Fruit fly (Drosophila melanogaster): Measurements from ENCODE around the gene CG3792.

CG3792 gene

dm6 chr2L:4976988-4977551, at the start of gene CG3792, which contains the start of gene Gmd (continued):
- peak; percentile 84 for TF ChIP-seq inv (GFP tag; IDR thresholded peaks at IDR 0.05; ENCODE audit: partially characterized antibody)
- peak; percentile 89 for TF ChIP-seq ewg (GFP tag; optimal IDR thresholded peaks at IDR 0.05)
- TF ChIP-seq Elba2 (GFP tag; optimal IDR thresholded peaks at IDR 0.05), result peak; percentile 90
- no peak for TF ChIP-seq CG7745 (tag; optimal IDR thresholded peaks at IDR 0.05)
- TF ChIP-seq Mad (GFP tag; optimal IDR thresholded peaks at IDR 0.05), result peak; percentile 90
- peak; percentile 76 for TF ChIP-seq CG7963 (GFP tag; IDR thresholded peaks at IDR 0.05; ENCODE audit: partially characterized antibody)
- peak; percentile 95 for TF ChIP-seq NfI (GFP tag; optimal IDR thresholded peaks at IDR 0.05)
- peak; percentile 92 for TF ChIP-seq CG10654 (GFP tag; optimal IDR thresholded peaks at IDR 0.05)
- TF ChIP-seq unpg (GFP tag; optimal IDR thresholded peaks at IDR 0.05), result peak; percentile 96
- peak; percentile 98 for TF ChIP-seq vvl (GFP tag; IDR thresholded peaks at IDR 0.05)
- TF ChIP-seq Hr51 (GFP tag; optimal IDR thresholded peaks at IDR 0.05), result peak; percentile 92 to 94
- peak; percentile 96 for TF ChIP-seq Fer1 (GFP tag; optimal IDR thresholded peaks at IDR 0.05)
- peak; percentile 88 for TF ChIP-seq tap (tag; optimal IDR thresholded peaks at IDR 0.05)
- TF ChIP-seq CG12769 (tag; optimal IDR thresholded peaks at IDR 0.05), result no peak
- no peak for TF ChIP-seq pan (optimal IDR thresholded peaks at IDR 0.05)
- TF ChIP-seq pan (GFP tag; optimal IDR thresholded peaks at IDR 0.05 in 1 of 2, IDR thresholded peaks at IDR 0.05 in 1 of 2), result peak in 1 of 2 experiments; percentile 96
- peak; percentile 93 for TF ChIP-seq sd (tag; optimal IDR thresholded peaks at IDR 0.05)
- TF ChIP-seq z (GFP tag; IDR thresholded peaks at IDR 0.05), result peak; percentile 35; the same call in 1 of the 3 replicates
- peak; percentile 93 for TF ChIP-seq CG14050 (GFP tag; IDR thresholded peaks at IDR 0.05)
- peak; percentile 63 for TF ChIP-seq CG17186 (GFP tag; optimal IDR thresholded peaks at IDR 0.05)
- TF ChIP-seq CG6683 (GFP tag; optimal IDR thresholded peaks at IDR 0.05), result peak; percentile 90
- peak; percentile 95 for TF ChIP-seq maf-S (GFP tag; optimal IDR thresholded peaks at IDR 0.05)
- TF ChIP-seq zf30C (GFP tag; optimal IDR thresholded peaks at IDR 0.05), result peak; percentile 2
- peak; percentile 95 for TF ChIP-seq B-H1 (GFP tag; IDR thresholded peaks at IDR 0.05)
- TF ChIP-seq CG4730 (GFP tag; IDR thresholded peaks at IDR 0.05), result peak; percentile 95
- peak; percentile 97 for TF ChIP-seq Dbx (GFP tag; IDR thresholded peaks at IDR 0.05)
- TF ChIP-seq Eip74EF (GFP tag; optimal IDR thresholded peaks at IDR 0.05), result peak in 1 of 2 experiments; percentile 88
- TF ChIP-seq CG14965 (GFP tag; optimal IDR thresholded peaks at IDR 0.05; ENCODE audit: borderline replicate concordance), result peak; percentile 39
- TF ChIP-seq CG6813 (GFP tag; optimal IDR thresholded peaks at IDR 0.05), result peak; percentile 92
- TF ChIP-seq CG1832 (GFP tag; optimal IDR thresholded peaks at IDR 0.05), result no peak
- peak; percentile 91 for TF ChIP-seq nom (GFP tag; optimal IDR thresholded peaks at IDR 0.05)
- TF ChIP-seq slou (GFP tag; optimal IDR thresholded peaks at IDR 0.05), result peak; percentile 92
- no peak for TF ChIP-seq corto (GFP tag; optimal IDR thresholded peaks at IDR 0.05)
- TF ChIP-seq CG13287 (GFP tag; IDR thresholded peaks at IDR 0.05; ENCODE audit: partially characterized antibody), result peak; percentile 92
- peak; percentile 36 for TF ChIP-seq Neu2 (GFP tag; optimal IDR thresholded peaks at IDR 0.05; ENCODE audit: borderline replicate concordance)
- peak; percentile 96 for TF ChIP-seq Camta (GFP tag; optimal IDR thresholded peaks at IDR 0.05)
- TF ChIP-seq CG30431 (GFP tag; optimal IDR thresholded peaks at IDR 0.05), result peak; percentile 90
- peak; percentile 91 for TF ChIP-seq Chrac-16 (GFP tag; optimal IDR thresholded peaks at IDR 0.05)
- peak; percentile 91 for TF ChIP-seq ssp (GFP tag; IDR thresholded peaks at IDR 0.05)
- TF ChIP-seq fd64A (GFP tag; optimal IDR thresholded peaks at IDR 0.05), result peak; percentile 54
- TF ChIP-seq Dfd (GFP tag; optimal IDR thresholded peaks at IDR 0.05), result no peak
- peak; percentile 89 for TF ChIP-seq Atf3 (GFP tag; optimal IDR thresholded peaks at IDR 0.05)
- peak; percentile 93 for TF ChIP-seq zen (tag; optimal IDR thresholded peaks at IDR 0.05)
- no peak for TF ChIP-seq D (optimal IDR thresholded peaks at IDR 0.05)
- peak; percentile 90 for TF ChIP-seq D (GFP tag; optimal IDR thresholded peaks at IDR 0.05)
- TF ChIP-seq CG32767 (GFP tag; IDR thresholded peaks at IDR 0.05), result peak; percentile 95
- TF ChIP-seq al (GFP tag; IDR thresholded peaks at IDR 0.05), result peak; percentile 96
- TF ChIP-seq schlank (tag; optimal IDR thresholded peaks at IDR 0.05), result peak; percentile 82
- TF ChIP-seq row (GFP tag; IDR thresholded peaks at IDR 0.05), result peak; percentile 99
